Fruit fly (Drosophila melanogaster): ENCODE data around the gene CG15059.
A peak's percentile ranks its signal among the peaks of the same experiment; 100 is the strongest.

CG15059 gene

DNA sequence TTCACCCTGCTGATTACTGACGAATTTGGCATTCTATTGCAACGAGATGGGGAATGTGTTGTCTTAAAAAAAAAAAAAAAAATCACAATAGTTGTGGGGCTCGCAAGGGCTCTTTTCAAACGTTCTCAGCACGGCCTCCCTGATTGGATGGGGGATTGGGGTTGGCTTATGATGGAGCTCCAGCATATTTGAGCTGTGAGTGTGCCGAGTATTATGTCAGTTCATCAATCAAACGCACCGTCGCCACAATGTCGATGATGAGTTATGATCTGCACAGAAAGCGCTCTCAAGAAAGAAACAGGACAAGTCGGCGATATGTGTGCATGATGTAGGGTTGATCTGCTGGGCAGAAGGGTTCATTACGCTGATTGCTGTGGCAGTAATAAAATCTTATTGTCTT lies at the start of gene CG15059:
Gene CG15059 (minus strand): TSS at position 101 of the 400 bp plus-strand sequence.
- TF ChIP-seq CG8478 (optimal IDR thresholded peaks at IDR 0.05) (no peak), psq (optimal IDR thresholded peaks at IDR 0.05) (no peak), pan (optimal IDR thresholded peaks at IDR 0.05) (no peak), usp (GFP tag; optimal IDR thresholded peaks at IDR 0.05) (no peak), Dll (optimal IDR thresholded peaks at IDR 0.05) (no peak), EcR (GFP tag; optimal IDR thresholded peaks at IDR 0.05) (no peak)

DNA sequence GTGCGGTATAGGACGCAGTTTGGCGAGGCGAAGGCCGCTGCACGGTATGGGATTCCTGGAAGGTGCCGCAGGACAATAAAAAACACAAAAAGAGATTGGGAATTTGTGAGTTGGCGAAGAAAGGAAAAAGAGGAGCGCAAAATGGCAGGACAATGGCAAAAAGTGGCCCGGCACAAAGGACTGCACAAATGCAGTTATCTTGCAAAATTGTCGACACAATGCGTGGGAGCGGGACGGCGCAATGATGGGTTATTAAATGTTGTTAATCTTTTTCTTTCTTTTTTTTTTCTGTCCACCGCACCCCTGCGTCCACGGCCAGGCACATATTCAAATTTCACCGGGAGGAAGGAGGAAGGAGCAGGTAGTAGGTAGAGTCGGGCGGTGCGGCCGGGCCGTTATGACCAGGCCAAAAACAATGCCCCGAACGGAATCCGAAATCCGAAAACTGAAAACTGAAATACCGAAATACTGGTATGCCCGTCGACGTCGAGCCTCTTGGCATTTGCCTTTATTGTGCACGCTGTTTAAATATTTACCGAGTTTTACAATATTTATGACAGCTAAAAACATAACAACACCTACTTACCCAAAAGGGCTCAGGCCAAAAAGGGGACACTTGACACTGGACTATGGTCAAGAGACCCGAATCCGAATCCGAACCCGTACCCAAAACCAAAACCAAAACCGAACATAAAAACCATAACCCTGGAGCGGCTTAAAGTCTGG lies 44.4 kb upstream of the CG15059 start:
- no peak for TF ChIP-seq pan (optimal IDR thresholded peaks at IDR 0.05)
- TF ChIP-seq Dll (optimal IDR thresholded peaks at IDR 0.05): no peak
- TF ChIP-seq EcR (GFP tag; optimal IDR thresholded peaks at IDR 0.05): no peak
- no peak for TF ChIP-seq usp (GFP tag; optimal IDR thresholded peaks at IDR 0.05)
- TF ChIP-seq psq (optimal IDR thresholded peaks at IDR 0.05): no peak
- no peak for TF ChIP-seq CG8478 (optimal IDR thresholded peaks at IDR 0.05)

DNA sequence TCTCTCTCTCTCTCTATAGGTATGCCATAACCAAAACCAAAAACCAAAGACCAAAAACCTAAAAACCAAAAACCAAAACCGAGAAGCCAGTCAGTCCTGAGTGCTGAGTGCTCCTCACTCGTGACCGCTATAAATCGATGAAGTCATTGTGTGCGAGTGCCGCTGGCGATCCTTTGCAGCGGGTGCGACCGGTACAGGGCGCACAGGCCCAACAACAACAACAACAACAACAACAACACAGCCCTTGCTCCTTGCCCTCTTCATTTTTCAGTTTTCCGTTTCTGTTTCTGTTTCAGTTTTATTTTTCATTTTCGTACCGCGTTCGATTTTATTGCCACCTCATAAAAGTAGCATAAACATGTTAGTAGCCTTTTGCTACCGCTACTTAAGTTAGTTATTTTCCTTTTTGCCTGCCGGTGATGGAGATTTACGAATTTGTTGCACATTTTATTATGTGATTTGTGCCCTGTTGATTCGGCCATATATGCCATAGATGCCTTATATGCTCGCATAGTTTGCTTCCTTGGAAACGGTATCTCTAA lies 41.5 kb upstream of the CG15059 start:
- no peak for TF ChIP-seq psq (optimal IDR thresholded peaks at IDR 0.05)
- TF ChIP-seq CG8478 (optimal IDR thresholded peaks at IDR 0.05): no peak

DNA sequence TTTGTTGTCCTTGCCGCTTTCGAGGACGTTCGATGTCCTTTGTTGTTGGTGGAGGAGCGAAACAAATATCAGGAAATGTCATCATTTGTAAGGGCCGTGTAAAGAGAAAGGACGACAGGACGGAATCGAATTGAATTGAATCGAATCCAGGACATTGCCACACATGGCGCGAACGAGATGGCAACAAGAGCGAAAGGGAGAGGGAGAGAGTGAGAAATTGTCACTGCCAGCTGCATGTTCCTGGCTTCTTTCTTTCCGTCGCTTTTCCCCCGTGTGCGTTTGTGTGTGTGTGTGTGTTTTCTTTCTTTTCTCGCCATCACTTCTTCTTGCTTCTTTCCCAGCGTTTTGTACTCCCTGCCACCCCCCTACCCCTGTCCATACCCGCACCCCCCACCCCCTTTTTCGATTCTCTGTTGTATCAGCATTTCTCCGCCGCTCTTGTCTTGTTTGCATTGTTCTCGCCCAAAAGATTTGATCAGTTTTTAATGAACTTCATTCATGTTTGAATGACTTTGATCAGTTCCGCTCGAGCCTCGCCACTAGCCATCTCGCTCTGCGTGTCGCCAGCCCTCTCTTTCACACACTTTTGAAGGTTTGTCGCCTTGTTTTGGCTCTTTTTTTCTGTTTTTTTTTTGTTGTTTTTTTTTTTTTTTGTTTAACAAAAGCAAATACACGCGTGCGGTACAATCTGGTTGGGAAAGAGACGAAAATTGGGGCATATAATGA lies 38.8 kb upstream of the CG15059 start:
- TF ChIP-seq pan (optimal IDR thresholded peaks at IDR 0.05) (no peak), CG8478 (optimal IDR thresholded peaks at IDR 0.05) (no peak), psq (optimal IDR thresholded peaks at IDR 0.05) (no peak), EcR (GFP tag; optimal IDR thresholded peaks at IDR 0.05) (no peak), Dll (optimal IDR thresholded peaks at IDR 0.05) (no peak), usp (GFP tag; optimal IDR thresholded peaks at IDR 0.05) (no peak)

DNA sequence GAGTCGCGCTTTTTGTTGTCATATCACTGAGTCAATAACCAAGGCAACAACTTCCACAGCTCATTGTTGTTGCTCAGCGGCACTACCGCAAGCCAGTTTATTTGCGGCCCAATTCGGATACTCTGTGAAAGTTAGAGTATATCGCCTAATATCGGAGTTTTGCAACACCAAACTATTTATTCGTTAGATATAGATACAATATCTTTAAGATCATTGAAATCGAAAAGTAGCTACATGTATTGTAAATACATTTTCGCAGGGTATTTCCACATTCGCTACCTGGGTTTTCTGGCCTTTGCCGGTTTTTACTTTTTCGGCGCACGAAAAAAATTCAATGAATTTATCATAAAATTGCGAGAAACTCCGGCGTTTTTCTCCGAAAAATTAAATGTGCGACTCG lies 34.7 kb upstream of the CG15059 start:
- TF ChIP-seq EcR (GFP tag; optimal IDR thresholded peaks at IDR 0.05): no peak
- TF ChIP-seq pan (optimal IDR thresholded peaks at IDR 0.05): no peak
- TF ChIP-seq Dll (optimal IDR thresholded peaks at IDR 0.05): no peak
- no peak for TF ChIP-seq usp (GFP tag; optimal IDR thresholded peaks at IDR 0.05)
- no peak for TF ChIP-seq CG8478 (optimal IDR thresholded peaks at IDR 0.05)
- TF ChIP-seq psq (optimal IDR thresholded peaks at IDR 0.05): no peak

DNA sequence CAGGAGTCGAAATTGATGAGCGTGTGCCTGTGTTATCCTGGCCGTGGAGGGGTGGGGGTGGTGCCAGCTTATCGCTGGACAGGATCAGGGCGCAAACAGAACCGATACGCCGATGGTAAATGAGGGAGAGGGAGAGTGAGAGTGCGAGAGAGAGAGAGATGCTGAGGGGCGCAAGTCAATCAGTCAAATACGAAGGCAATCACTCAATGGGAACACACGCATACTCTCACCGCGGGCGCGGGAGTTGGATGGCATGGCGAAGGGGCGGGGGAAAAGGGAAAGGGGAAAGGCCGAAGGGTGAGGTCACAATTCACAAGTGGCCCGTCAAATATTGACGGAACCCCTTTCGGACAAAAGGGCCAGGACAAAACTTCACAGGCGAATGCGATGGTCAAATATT lies 29.3 kb upstream of the CG15059 start:
- TF ChIP-seq pan (optimal IDR thresholded peaks at IDR 0.05) (no peak), CG8478 (optimal IDR thresholded peaks at IDR 0.05) (no peak), usp (GFP tag; optimal IDR thresholded peaks at IDR 0.05) (no peak), Dll (optimal IDR thresholded peaks at IDR 0.05) (no peak), EcR (GFP tag; optimal IDR thresholded peaks at IDR 0.05) (no peak)

DNA sequence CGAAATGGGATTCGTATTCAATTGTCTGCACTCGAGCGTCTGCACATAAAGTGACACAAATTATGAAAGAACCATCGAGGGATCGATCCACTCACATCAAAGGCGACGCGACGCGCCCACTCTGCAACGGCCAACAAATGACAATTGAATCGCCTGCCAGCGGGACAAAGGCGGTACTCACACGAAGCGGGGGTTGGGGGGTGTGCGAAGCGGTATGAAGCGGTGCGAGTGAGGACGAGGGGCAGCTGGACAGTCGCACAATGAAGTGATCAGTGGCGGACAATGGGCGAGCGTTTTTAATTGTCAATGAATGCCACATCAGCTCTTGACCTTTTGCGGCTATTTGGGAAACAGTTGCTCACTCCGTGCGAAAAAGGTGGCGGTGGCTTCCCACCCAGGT lies 28.3 kb upstream of the CG15059 start:
- TF ChIP-seq usp (GFP tag; optimal IDR thresholded peaks at IDR 0.05): no peak
- TF ChIP-seq pan (optimal IDR thresholded peaks at IDR 0.05): no peak
- TF ChIP-seq psq (optimal IDR thresholded peaks at IDR 0.05): no peak
- TF ChIP-seq EcR (GFP tag; optimal IDR thresholded peaks at IDR 0.05): no peak
- TF ChIP-seq Dll (optimal IDR thresholded peaks at IDR 0.05): no peak
- no peak for TF ChIP-seq CG8478 (optimal IDR thresholded peaks at IDR 0.05)

DNA sequence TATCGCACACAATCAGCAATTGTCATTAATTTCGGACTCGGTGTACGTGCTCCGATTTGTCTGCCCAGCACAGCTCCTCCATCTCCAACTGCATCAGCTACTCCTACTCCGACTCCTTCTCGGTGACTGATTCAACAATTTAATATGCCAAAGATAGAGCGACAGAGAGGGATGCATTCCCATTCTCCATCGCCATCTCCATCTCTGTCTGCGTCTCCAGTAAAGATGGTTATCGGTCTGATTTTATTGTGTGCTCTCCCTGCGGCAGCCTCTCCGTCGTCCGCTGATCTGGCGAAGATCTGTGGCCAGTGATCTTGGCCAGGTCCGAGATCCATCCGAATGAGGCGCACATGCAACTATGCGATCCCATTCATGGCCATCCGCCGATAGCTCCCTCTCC lies 25.9 kb upstream of the CG15059 start:
- TF ChIP-seq EcR (GFP tag; optimal IDR thresholded peaks at IDR 0.05) (no peak), psq (optimal IDR thresholded peaks at IDR 0.05) (no peak), CG8478 (optimal IDR thresholded peaks at IDR 0.05) (no peak), pan (optimal IDR thresholded peaks at IDR 0.05) (no peak), Dll (optimal IDR thresholded peaks at IDR 0.05) (no peak), usp (GFP tag; optimal IDR thresholded peaks at IDR 0.05) (no peak)

- TF ChIP-seq usp (GFP tag; optimal IDR thresholded peaks at IDR 0.05) (no peak), psq (optimal IDR thresholded peaks at IDR 0.05) (no peak), EcR (GFP tag; optimal IDR thresholded peaks at IDR 0.05) (peak in 1 of 2 experiments; percentile 8), Dll (optimal IDR thresholded peaks at IDR 0.05) (peak; percentile 42)
Measured at dm6 chrX:18282381-18282813, 23.1 kb upstream of the CG15059 start.

DNA sequence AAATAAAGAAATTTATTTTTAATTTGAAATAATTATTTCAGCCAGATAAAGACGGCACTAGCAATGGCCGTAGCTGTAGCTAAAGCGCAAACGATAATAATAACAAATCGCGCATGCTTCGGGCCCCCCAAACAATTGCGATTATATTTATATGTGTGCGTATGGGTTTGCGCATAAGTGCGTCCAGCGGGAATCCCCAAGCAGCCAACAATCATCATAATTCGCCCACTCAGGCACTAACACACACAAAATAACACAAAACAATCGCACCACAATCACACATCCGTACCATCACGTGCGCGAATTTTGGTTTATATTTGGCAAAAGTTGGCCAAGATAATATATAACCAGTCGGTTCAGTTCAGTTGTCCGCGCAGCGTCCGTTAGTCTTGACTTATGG lies 19.4 kb upstream of the CG15059 start:
- no peak for TF ChIP-seq psq (optimal IDR thresholded peaks at IDR 0.05)
- TF ChIP-seq EcR (GFP tag; optimal IDR thresholded peaks at IDR 0.05): no peak
- TF ChIP-seq CG8478 (optimal IDR thresholded peaks at IDR 0.05): no peak
- TF ChIP-seq Dll (optimal IDR thresholded peaks at IDR 0.05): no peak
- no peak for TF ChIP-seq usp (GFP tag; optimal IDR thresholded peaks at IDR 0.05)
- no peak for TF ChIP-seq pan (optimal IDR thresholded peaks at IDR 0.05)

dm6 chrX:18276485-18277321 lies 17.4 kb upstream of the CG15059 start, which contains the start of gene upd3:
TSS of gene upd3 (plus strand) at chrX:18277233.
- TF ChIP-seq pan (optimal IDR thresholded peaks at IDR 0.05): peak; percentile 59
- TF ChIP-seq CG8478 (optimal IDR thresholded peaks at IDR 0.05): no peak
- TF ChIP-seq EcR (GFP tag; optimal IDR thresholded peaks at IDR 0.05): no peak
- TF ChIP-seq usp (GFP tag; optimal IDR thresholded peaks at IDR 0.05): no peak
- TF ChIP-seq Dll (optimal IDR thresholded peaks at IDR 0.05): peak; percentile 53
- no peak for TF ChIP-seq psq (optimal IDR thresholded peaks at IDR 0.05)
